Worm (Caenorhabditis elegans) whole organism, L4 larva: Measurements from ENCODE around the gene dhcr-7.

Source experiments
- D1046.2 ChIP-seq: fragments of 200-800 bp; sonication (Bioruptor generic); IDR thresholded peaks from 2 replicates; pipeline ENCODE4 v1.3.6; 2022; ENCODE audit warnings: missing genetic modification characterization, missing compliant biosample characterization
- R02D3.7 ChIP-seq: fragments of 150-350 bp; sonication (generic microtip); optimal IDR thresholded peaks from 3 replicates; lab custom pipeline; 2014; ENCODE audit warnings: missing biosample characterization, missing genetic modification characterization
- T20F7.1 ChIP-seq: fragments of 200-800 bp; sonication (Bioruptor generic); optimal IDR thresholded peaks from 2 replicates; lab custom pipeline; 2018; ENCODE audit warnings: mild to moderate bottlenecking, missing genetic modification characterization, missing compliant biosample characterization
- T26A8.4 ChIP-seq: fragments of 200-800 bp; sonication (Bioruptor generic); IDR thresholded peaks from 2 replicates; pipeline ENCODE4 v1.3.6; 2022; ENCODE audit warnings: missing genetic modification characterization, missing compliant biosample characterization
- Y5F2A.4 ChIP-seq: fragments of 200-800 bp; sonication (Bioruptor generic); optimal IDR thresholded peaks from 2 replicates; lab custom pipeline; 2018; ENCODE audit warnings: mild to moderate bottlenecking, missing genetic modification characterization, missing compliant biosample characterization
- Y75B8A.6 ChIP-seq: fragments of 200-800 bp; sonication (Bioruptor generic); IDR thresholded peaks from 2 replicates; pipeline ENCODE4 v1.3.6; 2022; ENCODE audit warnings: missing genetic modification reagents, missing genetic modification characterization, missing compliant biosample characterization
- ZK337.2 ChIP-seq: fragments of 200-800 bp; sonication (Bioruptor generic); IDR thresholded peaks from 2 replicates; pipeline ENCODE4 v1.3.6; 2022; ENCODE audit warnings: missing genetic modification reagents, missing genetic modification characterization, missing compliant biosample characterization
- ZK546.5 ChIP-seq, 2 experiments: sonication (generic microtip); optimal IDR thresholded peaks; 2 replicates each; lab custom pipeline; 2017; ENCODE audit warnings: missing biosample characterization in 2 of 2, missing genetic modification characterization in 2 of 2
- ama-1 ChIP-seq: fragments of 150-350 bp; optimal IDR thresholded peaks from 2 replicates; lab custom pipeline; 2014; ENCODE audit warnings: inconsistent platforms, mixed read lengths
- ceh-62 ChIP-seq: sonication (generic microtip); optimal IDR thresholded peaks from 2 replicates; lab custom pipeline; 2017; ENCODE audit warnings: missing biosample characterization, missing genetic modification characterization
- ces-1 ChIP-seq: fragments of 150-350 bp; sonication (generic microtip); optimal IDR thresholded peaks from 4 replicates; lab custom pipeline; 2014; ENCODE audit warnings: missing biosample characterization, missing genetic modification reagents, missing genetic modification characterization
- daf-16 ChIP-seq, 3 experiments: sonication (generic microtip); optimal IDR thresholded peaks; 2 replicates each; lab custom pipeline; 2016 to 2017; ENCODE audit warnings: missing genetic modification characterization in 3 of 3, missing genetic modification reagents in 3 of 3, mild to moderate bottlenecking in 2 of 3, missing compliant biosample characterization in 2 of 3, missing biosample characterization in 1 of 3, moderate library complexity in 1 of 3
- daf-8 ChIP-seq: fragments of 200-800 bp; sonication (Bioruptor generic); IDR thresholded peaks from 2 replicates; pipeline ENCODE4 v1.3.6; 2022; ENCODE audit warnings: missing genetic modification characterization, missing compliant biosample characterization
- dmd-8 ChIP-seq: fragments of 200-800 bp; sonication (Bioruptor generic); IDR thresholded peaks from 2 replicates; pipeline ENCODE4 v1.3.6; 2022; ENCODE audit warnings: missing genetic modification characterization, missing compliant biosample characterization
- duxl-1 ChIP-seq: sonication (generic microtip); optimal IDR thresholded peaks from 2 replicates; lab custom pipeline; 2016; ENCODE audit warnings: mild to moderate bottlenecking, missing genetic modification characterization, moderate library complexity, missing compliant biosample characterization; ENCODE audit not compliant: poor library complexity
- dve-1 ChIP-seq: sonication (generic microtip); optimal IDR thresholded peaks from 2 replicates; lab custom pipeline; 2017; ENCODE audit warnings: antibody characterized with exemption, mild to moderate bottlenecking, missing genetic modification characterization, missing compliant biosample characterization; ENCODE audit not compliant: insufficient read depth
- hmg-1.1 ChIP-seq: fragments of 200-800 bp; sonication (Bioruptor generic); IDR thresholded peaks from 2 replicates; pipeline ENCODE4 v1.3.6; 2022; ENCODE audit warnings: missing genetic modification reagents, missing genetic modification characterization, missing compliant biosample characterization
- lin-29 ChIP-seq: fragments of 200-800 bp; sonication (Bioruptor generic); IDR thresholded peaks from 2 replicates; pipeline ENCODE4 v1.3.6; 2022; ENCODE audit warnings: missing genetic modification reagents, missing genetic modification characterization, missing compliant biosample characterization
- mxl-2 ChIP-seq: fragments of 200-800 bp; sonication (Bioruptor generic); conservative IDR thresholded peaks from 2 replicates; pipeline ENCODE4 v1.3.6; 2022; ENCODE audit warnings: missing genetic modification reagents, missing genetic modification characterization, missing compliant biosample characterization
- nhr-11 ChIP-seq: fragments of 150-350 bp; optimal IDR thresholded peaks from 2 replicates; lab custom pipeline; 2014; ENCODE audit warnings: missing biosample characterization, missing genetic modification characterization
- nhr-111 ChIP-seq: fragments of 200-800 bp; sonication (Bioruptor generic); optimal IDR thresholded peaks from 2 replicates; lab custom pipeline; 2018; ENCODE audit warnings: mild to moderate bottlenecking, missing genetic modification characterization, missing compliant biosample characterization
- nhr-42 ChIP-seq: fragments of 200-800 bp; sonication (Bioruptor generic); IDR thresholded peaks from 2 replicates; pipeline ENCODE4 v1.3.6; 2022; ENCODE audit warnings: missing genetic modification characterization, missing compliant biosample characterization
- nhr-48 ChIP-seq: sonication (generic microtip); optimal IDR thresholded peaks from 2 replicates; lab custom pipeline; 2016; ENCODE audit warnings: mild to moderate bottlenecking, missing genetic modification characterization, missing compliant biosample characterization
- nhr-76 ChIP-seq: fragments of 150-350 bp; optimal IDR thresholded peaks from 2 replicates; lab custom pipeline; 2014; ENCODE audit warnings: missing biosample characterization, missing genetic modification characterization
- pha-4 ChIP-seq, 2 experiments: fragments of 150-350 bp in 1 of 2; fragments of 200-800 bp in 1 of 2; sonication (Bioruptor generic) in 1 of 2; IDR thresholded peaks in 1 of 2; optimal IDR thresholded peaks in 1 of 2; 2 replicates each; pipeline versions ENCODE4 v1.3.6 to Lab custom; 2014 to 2022; ENCODE audit warnings: missing genetic modification characterization in 2 of 2, missing genetic modification reagents in 2 of 2, missing biosample characterization in 1 of 2, missing compliant biosample characterization in 1 of 2
- sdz-12 ChIP-seq: fragments of 200-800 bp; sonication (Bioruptor generic); optimal IDR thresholded peaks from 2 replicates; lab custom pipeline; 2018; ENCODE audit warnings: mild to moderate bottlenecking, missing genetic modification characterization, missing compliant biosample characterization
- snpc-1.2 ChIP-seq: fragments of 200-800 bp; sonication (Bioruptor generic); IDR thresholded peaks from 2 replicates; pipeline ENCODE4 v1.3.6; 2022; ENCODE audit warnings: missing genetic modification reagents, missing genetic modification characterization, missing compliant biosample characterization
- snpc-4 ChIP-seq: fragments of 150-350 bp; optimal IDR thresholded peaks from 2 replicates; lab custom pipeline; 2014; ENCODE audit warnings: missing biosample characterization, missing genetic modification characterization
- spr-1 ChIP-seq: sonication (generic microtip); optimal IDR thresholded peaks from 2 replicates; lab custom pipeline; 2016; ENCODE audit warnings: mild to moderate bottlenecking, missing genetic modification characterization, missing compliant biosample characterization
- spr-3 ChIP-seq: fragments of 200-800 bp; sonication (Bioruptor generic); optimal IDR thresholded peaks from 2 replicates; lab custom pipeline; 2018; ENCODE audit warnings: mild to moderate bottlenecking, missing genetic modification characterization, missing compliant biosample characterization
- unc-130 ChIP-seq: sonication (generic microtip); optimal IDR thresholded peaks from 2 replicates; lab custom pipeline; 2016; ENCODE audit warnings: missing genetic modification reagents, missing genetic modification characterization, missing compliant biosample characterization
- unc-62 ChIP-seq, 3 experiments: fragments of 150-350 bp in 1 of 3; sonication (generic microtip); optimal IDR thresholded peaks in 2 of 3; peaks in 1 of 3; 1 replicate in 1 of 3; 2 replicates in 2 of 3; lab custom pipeline; 2014 to 2017; ENCODE audit warnings: missing biosample characterization in 3 of 3, missing genetic modification characterization in 3 of 3, missing genetic modification reagents in 3 of 3, missing genotype in 1 of 3
- vab-7 ChIP-seq: fragments of 200-800 bp; sonication (Bioruptor generic); IDR thresholded peaks from 2 replicates; pipeline ENCODE4 v1.3.6; 2022; ENCODE audit warnings: missing genetic modification reagents, missing genetic modification characterization, missing compliant biosample characterization
- zip-11 ChIP-seq: fragments of 200-800 bp; sonication (Bioruptor generic); IDR thresholded peaks from 2 replicates; pipeline ENCODE4 v1.3.6; 2022; ENCODE audit warnings: missing genetic modification characterization, missing compliant biosample characterization

dhcr-7 gene

DNA sequence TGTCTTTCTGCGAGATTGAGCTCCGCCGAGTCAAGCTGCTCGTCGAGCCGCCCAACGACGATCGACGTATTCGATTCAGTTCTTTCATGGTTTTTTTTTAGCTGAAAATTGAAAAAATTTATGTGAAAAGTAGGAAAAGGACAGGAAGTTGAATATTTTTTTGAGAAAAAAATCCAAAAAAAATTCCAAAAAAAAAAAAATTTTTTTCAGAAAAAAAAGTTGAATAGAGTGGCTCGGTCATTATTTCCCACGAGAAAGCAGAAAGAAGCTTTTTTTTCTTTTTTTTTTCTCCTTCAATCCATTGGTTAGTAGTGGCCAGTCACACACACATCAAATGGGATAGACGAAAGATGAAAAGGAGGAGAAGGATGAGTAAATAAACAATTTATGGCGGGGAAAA lies at the start of gene dhcr-7:
Gene dhcr-7 (minus strand): TSS at position 101 of the 400 bp plus-strand sequence.
- TF ChIP-seq spr-3 (no peak), nhr-111 (no peak), nhr-11 (tag; lab: Kevin White, UChicago) (no peak), duxl-1 (tag; lab: Kevin White, UChicago) (no peak), unc-62 (GFP tag; optimal IDR thresholded peaks at IDR 0.05 in 1 of 2; lab: Kevin White, UChicago) (no peak), unc-62 (tag; optimal IDR thresholded peaks at IDR 0.05; lab: Kevin White, UChicago) (no peak), Y75B8A.6 (GFP tag; lab: Robert Waterston, UW) (no peak), daf-16 (GFP tag; optimal IDR thresholded peaks at IDR 0.05; lab: Kevin White, UChicago) (no peak), daf-16 (tag; optimal IDR thresholded peaks at IDR 0.05; lab: Kevin White, UChicago) (no peak), sdz-12 (GFP tag; lab: Kevin White, UChicago) (no peak), hmg-1.1 (GFP tag; lab: Robert Waterston, UW) (no peak), ZK337.2 (GFP tag; lab: Robert Waterston, UW) (no peak), ama-1 (no peak), ZK546.5 (tag; optimal IDR thresholded peaks at IDR 0.05; lab: Kevin White, UChicago) (no peak), T20F7.1 (GFP tag; lab: Kevin White, UChicago) (no peak), snpc-4 (tag; lab: Kevin White, UChicago) (no peak)

DNA sequence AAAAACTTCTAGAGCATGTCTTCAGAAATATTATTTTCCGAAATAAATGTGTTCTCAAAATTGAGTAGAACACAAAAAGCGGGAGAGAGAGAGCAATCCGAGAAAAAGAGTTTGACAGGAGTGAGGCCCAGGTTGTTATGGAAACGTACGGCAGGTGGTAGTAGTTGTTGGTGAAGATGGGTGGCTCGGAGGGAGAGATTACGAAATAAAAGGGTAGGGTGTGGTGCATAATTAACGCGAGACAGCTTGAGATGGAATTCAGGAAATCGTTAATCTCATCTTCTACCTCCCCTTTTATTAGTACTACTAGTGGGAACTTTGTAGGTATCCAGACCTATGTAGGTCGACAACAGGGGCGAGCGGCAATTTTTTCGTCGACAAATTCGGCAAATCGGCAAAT lies 48.9 kb upstream of the dhcr-7 start, which contains the start of gene famh-161:
Gene famh-161 (minus strand): TSS at position 101 of the 400 bp plus-strand sequence.
- TF ChIP-seq nhr-111 = no peak
- no peak for TF ChIP-seq R02D3.7
- TF ChIP-seq T26A8.4 (GFP tag; lab: Robert Waterston, UW) = no peak
- TF ChIP-seq vab-7 (GFP tag; lab: Robert Waterston, UW) = no peak
- TF ChIP-seq pha-4 (GFP tag; IDR thresholded peaks at IDR 0.05; lab: Robert Waterston, UW) = no peak
- TF ChIP-seq pha-4 (tag; optimal IDR thresholded peaks at IDR 0.05; lab: Kevin White, UChicago) = no peak
- no peak for TF ChIP-seq D1046.2 (GFP tag; lab: Robert Waterston, UW)
- TF ChIP-seq spr-1 (tag; lab: Kevin White, UChicago) = no peak
- TF ChIP-seq mxl-2 (GFP tag; lab: Robert Waterston, UW) = no peak
- TF ChIP-seq ces-1 (GFP tag; lab: Kevin White, UChicago) = no peak
- TF ChIP-seq nhr-48 (tag; lab: Kevin White, UChicago) = no peak
- TF ChIP-seq dmd-8 (GFP tag; lab: Robert Waterston, UW) = no peak
- no peak for TF ChIP-seq sdz-12 (GFP tag; lab: Kevin White, UChicago)
- TF ChIP-seq dve-1 = no peak
- no peak for TF ChIP-seq ceh-62
- TF ChIP-seq nhr-42 (GFP tag; lab: Robert Waterston, UW) = no peak
- no peak for TF ChIP-seq T20F7.1 (GFP tag; lab: Kevin White, UChicago)
- TF ChIP-seq zip-11 = no peak

DNA sequence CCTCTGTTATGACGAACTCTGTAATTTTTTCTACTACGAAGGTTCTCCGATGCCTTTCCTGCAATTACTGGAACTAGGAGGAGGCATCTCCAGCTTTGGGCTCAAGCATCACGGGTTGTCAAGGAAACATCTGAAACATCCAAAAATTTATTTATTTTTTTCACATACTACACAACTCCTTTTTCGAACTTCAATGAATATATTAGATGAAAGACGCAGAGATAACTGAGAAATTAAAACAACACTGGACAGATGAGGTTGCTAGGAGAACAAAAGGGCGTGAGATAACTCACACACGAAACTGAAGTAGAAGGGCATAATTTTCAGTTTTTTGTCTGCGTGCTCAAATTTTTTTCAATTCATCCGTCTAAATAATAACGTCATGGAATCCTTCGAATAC lies 42.3 kb upstream of the dhcr-7 start, which contains the start of gene Y38H6C.13:
Gene Y38H6C.13 (plus strand): TSS at position 301 of the 400 bp plus-strand sequence.
- no peak for TF ChIP-seq nhr-76 (tag; lab: Kevin White, UChicago)
- TF ChIP-seq unc-130 (GFP tag; lab: Kevin White, UChicago) = no peak
- no peak for TF ChIP-seq Y5F2A.4 (GFP tag; lab: Kevin White, UChicago)
- TF ChIP-seq mxl-2 (GFP tag; lab: Robert Waterston, UW) = no peak
- no peak for TF ChIP-seq snpc-1.2 (GFP tag; lab: Robert Waterston, UW)
- TF ChIP-seq lin-29 (GFP tag; lab: Robert Waterston, UW) = no peak
- TF ChIP-seq daf-8 = no peak
- TF ChIP-seq ces-1 (GFP tag; lab: Kevin White, UChicago) = no peak
